Worm (Caenorhabditis elegans) whole organism, L4 larva: ENCODE results near the gene ugt-9.

Experiments
- lin-29 ChIP-seq: fragments of 200-800 bp; sonication (Bioruptor generic); IDR thresholded peaks from 2 replicates; pipeline ENCODE4 v1.3.6; 2022; ENCODE audit warnings: missing genetic modification reagents, missing genetic modification characterization, missing compliant biosample characterization
- mxl-2 ChIP-seq: fragments of 200-800 bp; sonication (Bioruptor generic); conservative IDR thresholded peaks from 2 replicates; pipeline ENCODE4 v1.3.6; 2022; ENCODE audit warnings: missing genetic modification reagents, missing genetic modification characterization, missing compliant biosample characterization
- nhr-6 ChIP-seq: fragments of 150-350 bp; optimal IDR thresholded peaks from 2 replicates; lab custom pipeline; 2014; ENCODE audit warnings: missing biosample characterization, missing genetic modification characterization
- pqm-1 ChIP-seq: sonication (generic microtip); optimal IDR thresholded peaks from 2 replicates; lab custom pipeline; 2017; ENCODE audit warnings: missing biosample characterization, missing genetic modification characterization
- unc-62 ChIP-seq, 3 experiments: fragments of 150-350 bp in 1 of 3; sonication (generic microtip); optimal IDR thresholded peaks in 2 of 3; peaks in 1 of 3; 1 replicate in 1 of 3; 2 replicates in 2 of 3; lab custom pipeline; 2014 to 2017; ENCODE audit warnings: missing biosample characterization in 3 of 3, missing genetic modification characterization in 3 of 3, missing genetic modification reagents in 3 of 3, missing genotype in 1 of 3

The ugt-9 gene

DNA sequence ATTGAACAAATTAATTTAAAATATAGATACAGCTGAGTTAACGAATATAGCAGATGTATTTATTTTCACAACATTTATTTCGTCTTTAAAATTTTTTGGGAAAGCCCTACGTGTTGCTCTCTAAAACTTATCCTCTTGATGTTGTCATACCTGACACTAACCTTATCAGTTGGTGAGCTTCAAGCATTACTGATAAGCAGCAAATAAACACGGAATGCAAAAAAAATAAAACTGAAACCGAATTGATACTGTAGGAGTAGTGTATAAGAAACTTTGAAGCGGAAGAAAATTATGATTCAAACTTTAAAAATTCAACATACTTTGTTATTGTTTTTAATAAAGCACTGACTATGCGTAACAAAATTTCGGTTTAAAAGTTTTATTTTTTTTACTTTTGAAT is 39.2 kb downstream of the ugt-9 start:
- TF ChIP-seq nhr-6 (tag; lab: Kevin White, UChicago) (no peak), pqm-1 (tag; lab: Kevin White, UChicago) (peak; percentile 68)

ce11 chrV:4937337-4937736 is 41.5 kb downstream of the ugt-9 start:
- TF ChIP-seq lin-29 (GFP tag; lab: Robert Waterston, UW) (no peak), unc-62 (GFP tag; optimal IDR thresholded peaks at IDR 0.05 in 1 of 2; lab: Kevin White, UChicago) (peak in 1 of 2 experiments; percentile 95), unc-62 (tag; optimal IDR thresholded peaks at IDR 0.05; lab: Kevin White, UChicago) (no peak)
- TF ChIP-seq, all 104 proteins: peak for 1

ce11 chrV:4944219-4944618 is 48.4 kb downstream of the ugt-9 start, which contains the start of gene str-211:
TSS of gene str-211 (minus strand) at chrV:4944319.
- TF ChIP-seq mxl-2 = no peak
